Worm (Caenorhabditis elegans): ENCODE data around the gene C35D10.6.

The C35D10.6 gene

DNA sequence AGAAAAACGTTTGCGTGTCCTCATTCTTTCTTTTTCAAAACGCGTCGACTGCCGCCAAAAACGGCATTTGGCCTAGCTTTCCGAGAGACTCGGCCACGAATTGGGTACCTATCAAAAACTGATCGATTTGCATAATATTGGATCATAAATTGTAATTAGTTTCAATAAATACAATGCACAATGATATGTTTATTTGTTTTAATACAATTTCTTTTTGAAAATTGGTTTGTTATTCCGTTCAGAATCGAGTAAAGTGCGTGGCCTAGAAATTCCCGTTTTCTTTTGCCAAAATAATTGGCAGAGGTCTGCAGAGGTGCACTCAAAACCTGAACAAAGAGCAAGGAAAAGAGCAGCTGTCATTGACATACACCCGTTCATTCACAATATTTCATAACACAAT lies 46.3 kb downstream of the C35D10.6 start, which contains the start of gene F26F4.8 (continued):
- TF ChIP-seq ceh-24 (tag; optimal IDR thresholded peaks at IDR 0.05) (no peak), lim-6 (tag; optimal IDR thresholded peaks at IDR 0.05) (peak; percentile 43), ceh-34 (tag; optimal IDR thresholded peaks at IDR 0.05) (peak; percentile 15), ceh-9 (tag; optimal IDR thresholded peaks at IDR 0.05) (no peak), pha-4 (tag; optimal IDR thresholded peaks at IDR 0.05) (no peak), tbx-7 (tag; optimal IDR thresholded peaks at IDR 0.05) (peak; percentile 85), mec-3 (tag; optimal IDR thresholded peaks at IDR 0.05; ENCODE audit: borderline replicate concordance) (peak; percentile 79), madf-2 (tag; optimal IDR thresholded peaks at IDR 0.05) (no peak), K02D7.2 (tag; optimal IDR thresholded peaks at IDR 0.05) (no peak), fax-1 (tag; optimal IDR thresholded peaks at IDR 0.05) (peak; percentile 51), pax-1 (tag; optimal IDR thresholded peaks at IDR 0.05) (no peak), rnt-1 (tag; optimal IDR thresholded peaks at IDR 0.05) (peak; percentile 46), pros-1 (tag; optimal IDR thresholded peaks at IDR 0.05) (no peak), ceh-22 (tag; optimal IDR thresholded peaks at IDR 0.05) (no peak), ceh-2 (tag; optimal IDR thresholded peaks at IDR 0.05) (peak; percentile 93), unc-86 (tag; optimal IDR thresholded peaks at IDR 0.05) (peak; percentile 10), ceh-31 (tag; optimal IDR thresholded peaks at IDR 0.05) (peak; percentile 92), dmd-4 (tag; optimal IDR thresholded peaks at IDR 0.05; ENCODE audit: borderline replicate concordance) (no peak), tbx-2 (tag; optimal IDR thresholded peaks at IDR 0.05) (peak; percentile 85), fkh-6 (tag; optimal IDR thresholded peaks at IDR 0.05) (peak; percentile 40), pat-9 (tag; optimal IDR thresholded peaks at IDR 0.05) (no peak), ref-2 (tag; optimal IDR thresholded peaks at IDR 0.05) (peak; percentile 51), hlh-15 (tag; optimal IDR thresholded peaks at IDR 0.05) (no peak), C38D4.7 (GFP tag; optimal IDR thresholded peaks at IDR 0.05) (no peak), F13H6.1 (tag; optimal IDR thresholded peaks at IDR 0.05) (peak; percentile 37), sox-4 (tag; optimal IDR thresholded peaks at IDR 0.05) (no peak), fkh-10 (GFP tag; optimal IDR thresholded peaks at IDR 0.05) (no peak), unc-3 (GFP tag; conservative IDR thresholded peaks at IDR 0.05) (no peak), unc-3 (tag; optimal IDR thresholded peaks at IDR 0.05) (no peak), lin-11 (tag; optimal IDR thresholded peaks at IDR 0.05) (no peak), ceh-48 (tag; optimal IDR thresholded peaks at IDR 0.05) (no peak), ceh-18 (tag; optimal IDR thresholded peaks at IDR 0.05) (peak; percentile 6), Y22D7AL.16 (tag; optimal IDR thresholded peaks at IDR 0.05) (no peak), T23F11.4 (GFP tag; optimal IDR thresholded peaks at IDR 0.05) (no peak), unc-42 (tag; optimal IDR thresholded peaks at IDR 0.05) (peak; percentile 20), pag-3 (tag; optimal IDR thresholded peaks at IDR 0.05; ENCODE audit: borderline replicate concordance) (no peak), ceh-45 (GFP tag; IDR thresholded peaks at IDR 0.05) (no peak), zip-5 (tag; optimal IDR thresholded peaks at IDR 0.05) (peak; percentile 75), hlh-13 (GFP tag; optimal IDR thresholded peaks at IDR 0.05) (no peak), elt-4 (tag; optimal IDR thresholded peaks at IDR 0.05) (no peak)

DNA sequence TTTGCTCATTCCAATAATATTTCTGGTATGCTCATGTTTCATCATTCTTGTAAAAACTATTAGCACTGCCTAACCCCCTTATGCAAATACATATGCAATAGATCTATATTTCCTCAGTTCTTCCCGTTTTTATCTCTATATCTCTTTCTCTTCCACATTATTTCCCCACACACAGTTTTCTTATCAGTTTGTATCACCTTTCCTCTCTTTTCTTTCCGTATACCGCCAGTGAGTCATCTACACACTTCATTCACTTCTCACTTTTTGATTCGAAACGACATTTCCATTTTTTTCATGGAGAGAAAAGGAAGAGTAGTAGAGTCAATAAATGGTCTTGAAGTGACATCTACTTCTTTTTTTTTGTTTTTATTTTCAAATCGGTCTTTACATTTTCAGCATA lies 47.2 kb downstream of the C35D10.6 start:
- TF ChIP-seq ztf-16 (tag; optimal IDR thresholded peaks at IDR 0.05) (no peak), elt-2 (tag; optimal IDR thresholded peaks at IDR 0.05) (peak; percentile 43)

DNA sequence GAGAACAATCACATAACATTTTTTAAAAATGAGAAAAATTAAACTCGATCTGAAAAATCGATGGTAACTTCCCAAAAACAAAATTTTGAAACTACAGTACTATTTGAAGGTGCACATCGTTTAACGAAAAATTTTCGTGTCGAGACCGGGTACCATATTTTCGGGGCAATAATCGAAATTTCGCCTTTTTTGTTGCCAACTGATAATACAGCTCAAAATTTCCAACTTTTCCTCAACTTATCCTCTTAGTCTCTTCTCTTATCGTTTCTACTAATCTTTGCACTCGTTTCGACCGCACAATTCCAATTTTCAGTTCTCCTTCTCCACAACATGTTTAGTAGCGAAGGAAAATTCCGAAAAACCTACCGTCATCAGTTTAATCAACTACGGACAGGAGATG lies 47.8 kb downstream of the C35D10.6 start, which contains the start of gene rom-1:
rom-1 (plus strand) TSS at position 301 of the 400 bp plus-strand sequence.
- TF ChIP-seq odd-2 (tag; optimal IDR thresholded peaks at IDR 0.05) (no peak), C38D4.7 (GFP tag; optimal IDR thresholded peaks at IDR 0.05) (no peak), gmeb-2 (tag; optimal IDR thresholded peaks at IDR 0.05) (no peak), fkh-10 (GFP tag; optimal IDR thresholded peaks at IDR 0.05) (no peak), dmd-4 (tag; optimal IDR thresholded peaks at IDR 0.05; ENCODE audit: borderline replicate concordance) (no peak)

All from whole organism, late embryonic.